Fruit fly (Drosophila melanogaster) whole organism, embryonic: ENCODE measurements around the gene Cep97.

Source experiments
- Bgb ChIP-seq: fragments of 200-800 bp; sonication (Bioruptor generic); IDR thresholded peaks from 2 replicates; pipeline ENCODE4 v1.3.6; 2022; ENCODE audit warnings: missing biosample characterization, missing genetic modification characterization; ENCODE audit not compliant: partially characterized antibody
- Blimp-1 ChIP-seq: fragments of 200-800 bp; sonication (Bioruptor generic); optimal IDR thresholded peaks from 3 replicates; lab custom pipeline; 2018; ENCODE audit warnings: missing biosample characterization, missing genetic modification characterization, mild to moderate bottlenecking, moderate library complexity, missing genetic modification reagents
- C15 ChIP-seq: fragments of 200-800 bp; sonication (Bioruptor generic); IDR thresholded peaks from 3 replicates; pipeline ENCODE4 v1.3.6; 2022; ENCODE audit warnings: missing biosample characterization, missing genetic modification characterization
- CG11456 ChIP-seq: fragments of 200-800 bp; sonication (Bioruptor generic); IDR thresholded peaks from 3 replicates; pipeline ENCODE4 v1.3.6; 2022; ENCODE audit warnings: missing biosample characterization, missing genetic modification characterization
- CG11695 ChIP-seq: fragments of 200-800 bp; sonication (Bioruptor generic); IDR thresholded peaks from 3 replicates; pipeline ENCODE4 v1.3.6; 2022; ENCODE audit warnings: missing biosample characterization, missing genetic modification characterization
- CG11723 ChIP-seq: fragments of 200-800 bp; sonication (Bioruptor generic); optimal IDR thresholded peaks from 2 replicates; lab custom pipeline; 2017; ENCODE audit warnings: missing biosample characterization, mild to moderate bottlenecking, missing genetic modification characterization
- CG12104 ChIP-seq: fragments of 200-800 bp; sonication (Bioruptor generic); optimal IDR thresholded peaks from 3 replicates; lab custom pipeline; 2016; ENCODE audit warnings: missing biosample characterization, missing genetic modification characterization
- CG12659 ChIP-seq: fragments of 200-800 bp; sonication (Bioruptor generic); optimal IDR thresholded peaks from 3 replicates; lab custom pipeline; 2017; ENCODE audit warnings: mild to moderate bottlenecking, missing biosample characterization, missing genetic modification reagents, missing genetic modification characterization
- CG12769 ChIP-seq: fragments of 200-800 bp; sonication (Bioruptor generic); optimal IDR thresholded peaks from 2 replicates; lab custom pipeline; 2019; ENCODE audit warnings: missing biosample characterization, mild to moderate bottlenecking, missing genetic modification characterization, moderate library complexity
- CG18011 ChIP-seq: fragments of 200-800 bp; sonication (Bioruptor generic); optimal IDR thresholded peaks from 2 replicates; lab custom pipeline; 2017; ENCODE audit warnings: missing biosample characterization, missing genetic modification characterization, mild to moderate bottlenecking, moderate library complexity, missing genotype
- CG18764 ChIP-seq: fragments of 200-800 bp; sonication (Bioruptor generic); optimal IDR thresholded peaks from 3 replicates; lab custom pipeline; 2016; ENCODE audit warnings: missing biosample characterization, missing genetic modification characterization
- CG2116 ChIP-seq: fragments of 200-800 bp; sonication (Bioruptor generic); optimal IDR thresholded peaks from 3 replicates; lab custom pipeline; 2018; ENCODE audit warnings: missing biosample characterization, mild to moderate bottlenecking, missing genetic modification characterization
- CG2129 ChIP-seq: fragments of 200-800 bp; sonication (Bioruptor generic); IDR thresholded peaks from 2 replicates; pipeline ENCODE4 v1.3.6; 2022; ENCODE audit warnings: missing biosample characterization, missing genetic modification characterization; ENCODE audit not compliant: partially characterized antibody
- CG2875 ChIP-seq: fragments of 200-800 bp; sonication (Bioruptor generic); optimal IDR thresholded peaks from 2 replicates; lab custom pipeline; 2017; ENCODE audit warnings: missing biosample characterization, mild to moderate bottlenecking, missing genetic modification characterization, missing genetic modification reagents
- CG30020 ChIP-seq: fragments of 200-800 bp; optimal IDR thresholded peaks from 2 replicates; lab custom pipeline; 2019; ENCODE audit warnings: missing biosample characterization, mild to moderate bottlenecking, missing genetic modification characterization, moderate library complexity
- CG3163 ChIP-seq: fragments of 200-800 bp; sonication (Bioruptor generic); optimal IDR thresholded peaks from 3 replicates; lab custom pipeline; 2016; ENCODE audit warnings: missing biosample characterization, missing genetic modification characterization
- CG32532 ChIP-seq: fragments of 200-800 bp; sonication (Bioruptor generic); IDR thresholded peaks from 2 replicates; pipeline ENCODE4 v1.3.6; 2022; ENCODE audit warnings: missing biosample characterization, missing genetic modification characterization
- CG6791 ChIP-seq: fragments of 200-800 bp; sonication (Bioruptor generic); IDR thresholded peaks from 3 replicates; pipeline ENCODE4 v1.3.6; 2022; ENCODE audit warnings: missing biosample characterization, missing genetic modification characterization; ENCODE audit not compliant: partially characterized antibody
- CG7987 ChIP-seq: fragments of 200-800 bp; sonication (Bioruptor generic); optimal IDR thresholded peaks from 2 replicates; lab custom pipeline; 2018; ENCODE audit warnings: missing biosample characterization, mild to moderate bottlenecking, missing genetic modification characterization, moderate library complexity
- CG8359 ChIP-seq: fragments of 200-800 bp; sonication (Bioruptor generic); optimal IDR thresholded peaks from 2 replicates; lab custom pipeline; 2017; ENCODE audit warnings: missing biosample characterization, mild to moderate bottlenecking, missing genetic modification characterization, borderline replicate concordance
- CG8765 ChIP-seq: fragments of 200-800 bp; sonication (Bioruptor generic); IDR thresholded peaks from 2 replicates; pipeline ENCODE4 v1.3.6; 2022; ENCODE audit warnings: missing biosample characterization, missing genetic modification characterization
- CG9215 ChIP-seq: fragments of 200-800 bp; sonication (Bioruptor generic); IDR thresholded peaks from 2 replicates; pipeline ENCODE4 v1.3.6; 2022; ENCODE audit warnings: missing biosample characterization, missing genetic modification characterization
- CG9876 ChIP-seq: fragments of 200-800 bp; sonication (Bioruptor generic); optimal IDR thresholded peaks from 2 replicates; lab custom pipeline; 2016; ENCODE audit warnings: missing biosample characterization, missing genetic modification characterization
- CHES-1-like ChIP-seq: fragments of 200-800 bp; sonication (Bioruptor generic); optimal IDR thresholded peaks from 2 replicates; lab custom pipeline; 2016; ENCODE audit warnings: missing biosample characterization, missing genetic modification characterization
- Dad ChIP-seq: fragments of 200-800 bp; sonication (Bioruptor generic); optimal IDR thresholded peaks from 3 replicates; lab custom pipeline; 2016; ENCODE audit warnings: missing biosample characterization, missing genetic modification characterization
- Dip2 ChIP-seq: fragments of 200-800 bp; sonication (Bioruptor generic); IDR thresholded peaks from 2 replicates; pipeline ENCODE4 v1.3.6; 2022; ENCODE audit warnings: missing biosample characterization, missing genetic modification characterization
- E2f2 ChIP-seq: fragments of 200-800 bp; sonication (Bioruptor generic); IDR thresholded peaks from 2 replicates; pipeline ENCODE4 v1.3.6; 2022; ENCODE audit warnings: missing biosample characterization, missing genetic modification characterization
- GATAe ChIP-seq: fragments of 200-800 bp; sonication (Bioruptor generic); conservative IDR thresholded peaks from 2 replicates; pipeline ENCODE4 v1.3.6; 2022; ENCODE audit warnings: missing biosample characterization, missing genetic modification characterization
- HLH3B ChIP-seq: fragments of 200-800 bp; sonication (Bioruptor generic); IDR thresholded peaks from 2 replicates; pipeline ENCODE4 v1.3.6; 2022; ENCODE audit warnings: missing biosample characterization, missing genetic modification characterization
- HmgD ChIP-seq: fragments of 200-800 bp; sonication (Bioruptor generic); optimal IDR thresholded peaks from 3 replicates; lab custom pipeline; 2016; ENCODE audit warnings: missing biosample characterization, missing genetic modification characterization
- Hmr ChIP-seq: fragments of 200-800 bp; sonication (Bioruptor generic); optimal IDR thresholded peaks from 3 replicates; lab custom pipeline; 2017; ENCODE audit warnings: mild to moderate bottlenecking, missing biosample characterization, missing genetic modification reagents, missing genetic modification characterization
- NC2α ChIP-seq: fragments of 200-800 bp; sonication (Bioruptor generic); optimal IDR thresholded peaks from 2 replicates; lab custom pipeline; 2016; ENCODE audit warnings: missing biosample characterization, missing genetic modification characterization
- Neu2 ChIP-seq: fragments of 200-800 bp; sonication (Bioruptor generic); optimal IDR thresholded peaks from 3 replicates; lab custom pipeline; 2016; ENCODE audit warnings: missing biosample characterization, missing genetic modification characterization, borderline replicate concordance
- Nf-YA ChIP-seq: fragments of 200-800 bp; sonication (Bioruptor generic); IDR thresholded peaks from 2 replicates; pipeline ENCODE4 v1.3.6; 2022; ENCODE audit warnings: missing biosample characterization, missing genetic modification characterization
- Nf-YB ChIP-seq: fragments of 200-800 bp; sonication (Bioruptor generic); optimal IDR thresholded peaks from 3 replicates; lab custom pipeline; 2019; ENCODE audit warnings: missing biosample characterization, mild to moderate bottlenecking, missing genetic modification characterization, moderate library complexity
- Six4 ChIP-seq: fragments of 200-800 bp; sonication (Bioruptor generic); optimal IDR thresholded peaks from 2 replicates; lab custom pipeline; 2016; ENCODE audit warnings: missing biosample characterization, missing genetic modification characterization
- Sry-δ ChIP-seq: fragments of 200-800 bp; sonication (Bioruptor generic); optimal IDR thresholded peaks from 2 replicates; lab custom pipeline; 2016; ENCODE audit warnings: missing biosample characterization, missing genetic modification characterization
- cad ChIP-seq: fragments of >200 bp; optimal IDR thresholded peaks from 2 replicates; lab custom pipeline; 2017; ENCODE audit warnings: missing biosample characterization, missing genetic modification characterization
- dmrt99B ChIP-seq: fragments of 200-800 bp; sonication (Bioruptor generic); optimal IDR thresholded peaks from 2 replicates; lab custom pipeline; 2018; ENCODE audit warnings: missing biosample characterization, mild to moderate bottlenecking, missing genetic modification characterization, moderate library complexity
- en ChIP-seq: fragments of 200-800 bp; sonication (Bioruptor generic); optimal IDR thresholded peaks from 2 replicates; lab custom pipeline; 2016; ENCODE audit warnings: missing biosample characterization, missing genetic modification characterization
- gce ChIP-seq: fragments of 200-800 bp; sonication (Bioruptor generic); IDR thresholded peaks from 3 replicates; pipeline ENCODE4 v1.3.6; 2022; ENCODE audit warnings: missing biosample characterization, missing genetic modification characterization
- gsb-n ChIP-seq: fragments of 200-800 bp; sonication (Bioruptor generic); optimal IDR thresholded peaks from 3 replicates; lab custom pipeline; 2018; ENCODE audit warnings: missing biosample characterization, mild to moderate bottlenecking, missing genetic modification characterization
- hbn ChIP-seq: fragments of 200-800 bp; sonication (Bioruptor generic); IDR thresholded peaks from 2 replicates; pipeline ENCODE4 v1.3.6; 2022; ENCODE audit warnings: missing biosample characterization, missing genetic modification characterization; ENCODE audit not compliant: partially characterized antibody
- lov ChIP-seq, 2 experiments: fragments of 200-800 bp in 1 of 2; fragments of >200 bp in 1 of 2; sonication (Bioruptor generic) in 1 of 2; IDR thresholded peaks in 1 of 2; optimal IDR thresholded peaks in 1 of 2; 2 replicates in 1 of 2; 3 replicates in 1 of 2; pipeline versions ENCODE4 v1.3.6 to Lab custom; 2017 to 2022; ENCODE audit warnings: missing biosample characterization in 1 of 2, missing genetic modification characterization in 1 of 2
- oc ChIP-seq: fragments of 200-800 bp; sonication (Bioruptor generic); optimal IDR thresholded peaks from 2 replicates; lab custom pipeline; 2018; ENCODE audit warnings: missing biosample characterization, mild to moderate bottlenecking, missing genetic modification characterization, moderate library complexity
- onecut ChIP-seq: fragments of 200-800 bp; sonication (Bioruptor generic); IDR thresholded peaks from 2 replicates; pipeline ENCODE4 v1.3.6; 2022; ENCODE audit warnings: missing biosample characterization, missing genetic modification characterization
- otp ChIP-seq: fragments of 200-800 bp; sonication (Bioruptor generic); IDR thresholded peaks from 3 replicates; pipeline ENCODE4, ENCODE4 v1.3.6; 2022; ENCODE audit warnings: missing biosample characterization, missing genetic modification characterization
- pho ChIP-seq: fragments of 200-800 bp; sonication (Bioruptor generic); optimal IDR thresholded peaks from 2 replicates; lab custom pipeline; 2016; ENCODE audit warnings: missing biosample characterization, missing genetic modification characterization
- pros ChIP-seq: fragments of 200-800 bp; sonication (Bioruptor generic); optimal IDR thresholded peaks from 3 replicates; lab custom pipeline; 2019; ENCODE audit warnings: missing biosample characterization, mild to moderate bottlenecking, missing genetic modification characterization, moderate library complexity
- run ChIP-seq: fragments of 200-800 bp; sonication (Bioruptor generic); optimal IDR thresholded peaks from 3 replicates; lab custom pipeline; 2018; ENCODE audit warnings: missing biosample characterization, mild to moderate bottlenecking, missing genetic modification characterization
- tup ChIP-seq: fragments of 200-800 bp; sonication (Bioruptor generic); optimal IDR thresholded peaks from 2 replicates; lab custom pipeline; 2016; ENCODE audit warnings: missing biosample characterization, mild to moderate bottlenecking, missing genetic modification characterization, moderate library complexity

Cep97 gene

DNA sequence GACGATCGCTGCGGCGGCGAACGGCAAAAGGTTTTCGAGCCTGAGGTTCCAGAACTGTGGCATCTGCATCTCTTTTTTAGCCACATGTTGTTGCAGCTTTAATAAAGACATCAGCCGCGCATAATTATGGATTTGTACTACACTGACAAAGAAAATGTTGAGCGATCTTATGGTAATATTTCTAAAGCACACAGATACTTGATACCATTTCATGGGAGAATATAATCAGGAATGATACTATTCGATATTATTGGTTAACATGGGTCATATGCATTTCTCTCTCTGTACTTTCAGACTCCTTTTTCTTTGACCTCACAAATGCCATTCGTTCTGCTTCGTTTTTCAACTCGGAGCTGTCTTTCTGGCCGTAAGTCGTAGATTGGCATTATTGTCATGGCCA, 15.4 kb upstream of the Cep97 start (continued):
- TF ChIP-seq CG11695 (GFP tag; lab: Robert Waterston, UW) (no peak), CG11723 (GFP tag; lab: Kevin White, UChicago) (no peak), en (GFP tag; lab: Kevin White, UChicago) (peak; percentile 15), Hmr (GFP tag; lab: Kevin White, UChicago) (no peak), Dip2 (GFP tag; lab: Robert Waterston, UW) (no peak), Bgb (GFP tag; lab: Robert Waterston, UW) (no peak), CG2875 (GFP tag; lab: Kevin White, UChicago) (peak; percentile 38), CG12769 (tag; lab: Kevin White, UChicago) (no peak), gce (GFP tag; lab: Robert Waterston, UW) (peak; percentile 50; the same call in 1 of the 3 replicates), C15 (GFP tag; lab: Robert Waterston, UW) (no peak), cad (GFP tag; lab: Kevin White, UChicago) (no peak), tup (GFP tag; lab: Kevin White, UChicago) (no peak), GATAe (GFP tag; lab: Robert Waterston, UW) (no peak), Blimp-1 (GFP tag; lab: Kevin White, UChicago) (peak; percentile 68), CG2129 (GFP tag; lab: Robert Waterston, UW) (no peak), lov (optimal IDR thresholded peaks at IDR 0.05; lab: Kevin White, UChicago) (no peak), lov (GFP tag; IDR thresholded peaks at IDR 0.05; lab: Robert Waterston, UW) (0 out of 3 replicates have a peak, but pooled peaks have one; percentile 55), oc (tag; lab: Kevin White, UChicago) (no peak), CG6791 (no peak), hbn (GFP tag; lab: Robert Waterston, UW) (no peak), CG9215 (no peak), otp (no peak), Sry-δ (GFP tag; lab: Kevin White, UChicago) (no peak), CG32532 (GFP tag; lab: Robert Waterston, UW) (no peak), CG12659 (no peak), CG18011 (no peak), CG8359 (no peak), Nf-YA (GFP tag; lab: Robert Waterston, UW) (no peak), Dad (GFP tag; lab: Kevin White, UChicago) (no peak), pho (no peak), Nf-YB (GFP tag; lab: Kevin White, UChicago) (no peak), HmgD (GFP tag; lab: Kevin White, UChicago) (no peak), Six4 (GFP tag; lab: Kevin White, UChicago) (peak; percentile 65), run (no peak), CG12104 (GFP tag; lab: Kevin White, UChicago) (no peak), HLH3B (no peak), dmrt99B (tag; lab: Kevin White, UChicago) (peak; percentile 41), gsb-n (tag; lab: Kevin White, UChicago) (peak; percentile 87), CG18764 (GFP tag; lab: Kevin White, UChicago) (peak; percentile 30), onecut (no peak), CG11456 (GFP tag; lab: Robert Waterston, UW) (no peak), CG8765 (GFP tag; lab: Robert Waterston, UW) (peak; percentile 50; the same call in 1 of the 2 replicates), CG9876 (no peak), E2f2 (GFP tag; lab: Robert Waterston, UW) (no peak), CG30020 (tag; lab: Kevin White, UChicago) (no peak), CG3163 (GFP tag; lab: Kevin White, UChicago) (no peak), CG2116 (no peak), Neu2 (GFP tag; lab: Kevin White, UChicago) (no peak), CHES-1-like (no peak), CG7987 (GFP tag; lab: Kevin White, UChicago) (no peak), pros (GFP tag; lab: Kevin White, UChicago) (no peak), NC2α (GFP tag; lab: Kevin White, UChicago) (no peak)
